Fruit fly (Drosophila melanogaster) whole organism, wandering third instar larva: ENCODE data around the gene nkd.

ENCODE experiments used
- Abd-B ChIP-seq: fragments of >200 bp; optimal IDR thresholded peaks from 2 replicates; lab custom pipeline; 2017; ENCODE audit warnings: missing biosample characterization, missing genetic modification characterization
- CG32264 ChIP-seq: fragments of 200-800 bp; sonication (Bioruptor generic); optimal IDR thresholded peaks from 2 replicates; lab custom pipeline; 2016; ENCODE audit warnings: missing biosample characterization, missing genetic modification characterization
- CG9705 ChIP-seq: fragments of 200-800 bp; sonication (Bioruptor generic); optimal IDR thresholded peaks from 2 replicates; lab custom pipeline; 2018; ENCODE audit warnings: missing biosample characterization, mild to moderate bottlenecking, missing genetic modification characterization
- CrebA ChIP-seq: fragments of 200-800 bp; sonication (Bioruptor generic); optimal IDR thresholded peaks from 2 replicates; lab custom pipeline; 2016; ENCODE audit warnings: missing biosample characterization, mild to moderate bottlenecking, missing genetic modification characterization, borderline replicate concordance
- Dif ChIP-seq: fragments of 200-275, 200-300 bp; sonication (Bioruptor generic); optimal IDR thresholded peaks from 2 replicates; lab custom pipeline; 2018; ENCODE audit warnings: missing biosample characterization, missing genetic modification characterization; ENCODE audit not compliant: partially characterized antibody
- HLH106 ChIP-seq: fragments of 200-800 bp; optimal IDR thresholded peaks from 3 replicates; lab custom pipeline; 2019; ENCODE audit warnings: missing biosample characterization, mild to moderate bottlenecking, missing genetic modification characterization, moderate library complexity
- Hnf4 ChIP-seq: fragments of 200-800 bp; sonication (Bioruptor generic); optimal IDR thresholded peaks from 2 replicates; lab custom pipeline; 2016; ENCODE audit warnings: missing biosample characterization, mild to moderate bottlenecking, missing genetic modification characterization
- Hr83 ChIP-seq: fragments of 200-300 bp; sonication (Bioruptor generic); optimal IDR thresholded peaks from 2 replicates; lab custom pipeline; 2016; ENCODE audit warnings: missing biosample characterization, mild to moderate bottlenecking, missing genetic modification characterization, moderate library complexity; ENCODE audit not compliant: poor library complexity, severe bottlenecking
- Jra ChIP-seq: sonication (Bioruptor generic); optimal IDR thresholded peaks from 2 replicates; lab custom pipeline; 2016; ENCODE audit warnings: missing biosample characterization, missing genetic modification characterization
- Mio ChIP-seq: sonication (Bioruptor generic); optimal IDR thresholded peaks from 2 replicates; lab custom pipeline; 2016; ENCODE audit warnings: missing biosample characterization, missing genetic modification characterization
- Myc ChIP-seq: fragments of >200 bp; optimal IDR thresholded peaks from 2 replicates; lab custom pipeline; 2017
- N ChIP-seq: fragments of >200 bp; optimal IDR thresholded peaks from 2 replicates; lab custom pipeline; 2018; ENCODE audit warnings: missing biosample characterization, missing external identifiers, missing genetic modification characterization
- OdsH ChIP-seq: fragments of 200-800 bp; sonication (Bioruptor generic); optimal IDR thresholded peaks from 2 replicates; lab custom pipeline; 2016; ENCODE audit warnings: missing biosample characterization, mild to moderate bottlenecking, missing genetic modification characterization
- Rel ChIP-seq, 2 experiments: fragments of 200-800 bp; sonication (Bioruptor generic) in 1 of 2; optimal IDR thresholded peaks; 2 replicates in 1 of 2; 3 replicates in 1 of 2; lab custom pipeline; 2016 to 2019; ENCODE audit warnings: mild to moderate bottlenecking in 2 of 2, missing biosample characterization in 2 of 2, missing genetic modification characterization in 2 of 2, moderate library complexity in 1 of 2
- Sp1 ChIP-seq: fragments of 200-800 bp; sonication (Bioruptor generic); optimal IDR thresholded peaks from 3 replicates; lab custom pipeline; 2019; ENCODE audit warnings: missing biosample characterization, mild to moderate bottlenecking, missing genetic modification characterization, moderate library complexity
- Vsx2 ChIP-seq: fragments of 200-300, 225-300 bp; sonication (Bioruptor generic); optimal IDR thresholded peaks from 2 replicates; lab custom pipeline; 2018; ENCODE audit warnings: missing biosample characterization, missing genetic modification characterization; ENCODE audit not compliant: partially characterized antibody
- br ChIP-seq: fragments of 200-800 bp; sonication (Bioruptor generic); optimal IDR thresholded peaks from 2 replicates; lab custom pipeline; 2016; ENCODE audit warnings: missing biosample characterization, missing genetic modification characterization
- brk ChIP-seq: fragments of 200-800 bp; sonication (Bioruptor generic); optimal IDR thresholded peaks from 2 replicates; lab custom pipeline; 2016; ENCODE audit warnings: missing biosample characterization, mild to moderate bottlenecking, missing genetic modification characterization
- dl ChIP-seq, 2 experiments: fragments of 175-275, 200-275 bp in 1 of 2; fragments of 200-275 bp in 1 of 2; sonication (Bioruptor generic); optimal IDR thresholded peaks; lab custom pipeline; 2018; ENCODE audit warnings: mild to moderate bottlenecking in 2 of 2, missing biosample characterization in 2 of 2, missing genetic modification characterization in 2 of 2, moderate library complexity in 2 of 2; ENCODE audit not compliant: partially characterized antibody in 2 of 2, insufficient read depth in 1 of 2
- dmrt93B ChIP-seq: fragments of 200-800 bp; sonication (Bioruptor generic); optimal IDR thresholded peaks from 2 replicates; lab custom pipeline; 2018; ENCODE audit warnings: missing biosample characterization, mild to moderate bottlenecking, missing genetic modification characterization
- dsf ChIP-seq: sonication (Bioruptor generic); optimal IDR thresholded peaks from 2 replicates; lab custom pipeline; 2016; ENCODE audit warnings: missing biosample characterization, missing genetic modification characterization, borderline replicate concordance
- ey ChIP-seq: fragments of 200-800 bp; sonication (Bioruptor generic); optimal IDR thresholded peaks from 2 replicates; lab custom pipeline; 2016; ENCODE audit warnings: missing biosample characterization, missing genetic modification characterization
- foxo ChIP-seq, 2 experiments: fragments of 200-800 bp; sonication (Bioruptor generic); optimal IDR thresholded peaks; 2 replicates in 1 of 2; 3 replicates in 1 of 2; lab custom pipeline; 2016 to 2017; ENCODE audit warnings: missing biosample characterization in 2 of 2, missing genetic modification characterization in 2 of 2
- fru ChIP-seq: fragments of 200-800 bp; sonication (Bioruptor generic); optimal IDR thresholded peaks from 3 replicates; lab custom pipeline; 2016; ENCODE audit warnings: missing biosample characterization, mild to moderate bottlenecking, missing genetic modification characterization
- h ChIP-seq: fragments of 200-800 bp; sonication (Bioruptor generic); optimal IDR thresholded peaks from 3 replicates; lab custom pipeline; 2016; ENCODE audit warnings: missing biosample characterization, mild to moderate bottlenecking, missing genetic modification characterization
- jim ChIP-seq: fragments of 175-275, 200-325 bp; sonication (Bioruptor generic); optimal IDR thresholded peaks from 2 replicates; lab custom pipeline; 2016; ENCODE audit warnings: missing biosample characterization, mild to moderate bottlenecking, missing genetic modification characterization
- pan ChIP-seq: fragments of >200 bp; optimal IDR thresholded peaks from 2 replicates; lab custom pipeline; 2017
- psq ChIP-seq: fragments of 200-800 bp; sonication (Bioruptor generic); optimal IDR thresholded peaks from 3 replicates; lab custom pipeline; 2017; ENCODE audit warnings: missing biosample characterization, mild to moderate bottlenecking, missing genetic modification characterization, moderate library complexity
- rgr ChIP-seq: fragments of 200-800 bp; sonication (Bioruptor generic); optimal IDR thresholded peaks from 3 replicates; lab custom pipeline; 2016; ENCODE audit warnings: missing biosample characterization, mild to moderate bottlenecking, missing genetic modification characterization
- sage ChIP-seq: fragments of 200-800 bp; sonication (Bioruptor generic); optimal IDR thresholded peaks from 2 replicates; lab custom pipeline; 2016; ENCODE audit warnings: missing biosample characterization, mild to moderate bottlenecking, missing genetic modification characterization
- sv ChIP-seq: fragments of 200-800 bp; sonication (Bioruptor generic); optimal IDR thresholded peaks from 3 replicates; lab custom pipeline; 2016; ENCODE audit warnings: missing biosample characterization, missing genetic modification characterization
- tai ChIP-seq: sonication (Bioruptor generic); optimal IDR thresholded peaks from 2 replicates; lab custom pipeline; 2016; ENCODE audit warnings: missing biosample characterization, missing genetic modification characterization
- woc ChIP-seq: sonication (Bioruptor generic); optimal IDR thresholded peaks from 2 replicates; lab custom pipeline; 2016; ENCODE audit warnings: missing biosample characterization, mild to moderate bottlenecking, missing genetic modification characterization

Gene nkd

DNA sequence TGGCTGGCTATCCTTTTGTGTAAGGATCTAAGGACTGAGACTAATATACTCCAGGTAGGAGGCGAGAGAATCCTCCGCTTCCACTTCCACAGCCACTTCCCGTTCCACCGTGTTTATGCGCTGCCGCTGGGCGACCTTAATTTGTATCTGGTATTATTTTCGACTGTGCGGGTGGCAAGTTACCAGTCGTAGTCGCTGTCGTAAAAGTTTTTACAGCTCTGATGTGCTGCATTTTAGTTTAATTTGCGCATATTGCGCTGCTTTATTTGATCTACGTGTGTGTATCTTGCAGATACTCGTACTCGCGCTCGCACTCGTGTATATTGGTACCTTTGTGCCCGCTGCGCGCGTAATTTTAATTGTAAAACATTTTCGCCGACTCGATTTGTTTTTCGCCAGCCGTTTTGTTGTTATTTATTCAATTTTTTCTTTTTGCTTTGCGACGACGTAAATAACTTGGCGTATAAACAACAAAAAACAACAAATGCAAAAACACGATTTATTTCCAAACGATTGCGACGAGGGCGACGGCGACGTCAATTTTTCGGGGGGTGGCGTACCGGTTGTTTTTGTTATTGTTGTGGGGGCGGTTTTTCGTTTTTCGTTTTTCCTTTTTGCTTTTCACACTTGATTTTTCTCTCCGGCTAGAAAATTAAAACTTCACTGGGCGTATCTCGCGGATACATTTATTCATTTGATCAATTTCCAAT is 505 bp downstream of the nkd start:
- TF ChIP-seq CG9705 (GFP tag; lab: Kevin White, UChicago), result peak; percentile 2
- TF ChIP-seq Sp1, result no peak

DNA sequence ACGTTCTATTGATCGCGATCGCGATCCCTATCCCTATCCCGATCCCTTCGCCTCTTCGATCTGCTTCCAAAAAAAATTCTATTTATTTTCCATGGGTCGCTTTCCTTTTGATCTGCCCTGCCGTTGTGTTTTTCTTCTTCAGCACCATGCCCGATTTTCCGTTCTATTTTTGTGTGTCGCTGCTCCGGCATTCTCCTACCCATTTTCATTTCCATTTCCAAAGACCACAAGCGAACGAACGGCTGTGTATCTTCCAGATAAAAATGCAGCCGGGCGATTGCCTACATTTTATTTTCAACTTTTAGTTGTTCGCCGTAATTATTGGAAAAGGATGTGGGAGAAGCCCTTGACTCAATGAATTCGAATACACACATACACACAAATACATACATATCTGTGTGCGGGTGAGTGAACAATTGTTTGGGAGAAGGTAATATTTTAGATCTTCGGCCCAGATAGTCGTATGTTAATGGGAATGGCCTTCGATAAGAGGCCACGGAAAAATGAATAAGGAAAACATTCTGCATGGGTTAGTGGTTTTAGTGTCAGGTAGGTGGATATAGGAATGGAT is 1.7 kb downstream of the nkd start:
- TF ChIP-seq Jra (GFP tag; lab: Kevin White, UChicago) (no peak), dl (GFP tag; optimal IDR thresholded peaks at IDR 0.05; lab: Kevin White, UChicago; ENCODE audit: insufficient read depth in 1 of 2, partially characterized antibody in 2 of 2) (no peak), HLH106 (no peak), brk (GFP tag; lab: Kevin White, UChicago) (no peak), Mio (no peak), br (GFP tag; lab: Kevin White, UChicago) (no peak), Hr83 (GFP tag; lab: Kevin White, UChicago) (no peak)

DNA sequence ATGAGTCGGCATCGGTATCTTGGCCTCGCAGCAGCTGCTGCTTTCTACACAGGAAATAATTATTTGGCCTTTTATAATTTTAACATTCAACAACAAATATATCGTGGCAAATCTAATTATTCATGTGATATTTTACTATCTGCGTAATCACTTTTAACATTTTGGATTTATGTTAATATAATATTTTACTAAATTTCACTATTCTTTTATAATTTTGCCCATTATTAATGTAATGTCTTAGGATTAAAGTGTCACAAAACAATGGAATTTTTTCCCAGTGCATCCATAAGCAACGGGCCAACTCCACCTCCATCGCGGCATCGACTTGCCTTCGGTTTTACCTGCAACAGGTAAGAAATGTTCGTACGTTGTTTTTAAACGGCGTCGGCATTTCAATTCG is 2.7 kb downstream of the nkd start:
- TF ChIP-seq sv (GFP tag; lab: Kevin White, UChicago) (no peak), br (GFP tag; lab: Kevin White, UChicago) (peak; percentile 72), Vsx2 (no peak), foxo (GFP tag; optimal IDR thresholded peaks at IDR 0.05; lab: Kevin White, UChicago) (peak in 1 of 2 experiments; percentile 92), Abd-B (GFP tag; lab: Kevin White, UChicago) (no peak), CG9705 (GFP tag; lab: Kevin White, UChicago) (peak; percentile 83), tai (GFP tag; lab: Kevin White, UChicago) (peak; percentile 47), HLH106 (peak; percentile 95), Jra (GFP tag; lab: Kevin White, UChicago) (peak; percentile 56), CrebA (GFP tag; lab: Kevin White, UChicago) (peak; percentile 17), sage (GFP tag; lab: Kevin White, UChicago) (peak; percentile 45), h (GFP tag; lab: Kevin White, UChicago) (peak; percentile 84), Mio (no peak), Rel (GFP tag; optimal IDR thresholded peaks at IDR 0.05; lab: Kevin White, UChicago) (no peak), Rel (tag; optimal IDR thresholded peaks at IDR 0.05; lab: Kevin White, UChicago) (peak; percentile 61), CG32264 (GFP tag; lab: Kevin White, UChicago) (peak; percentile 3), Dif (GFP tag; lab: Kevin White, UChicago) (no peak), pan (no peak), psq (peak; percentile 83), jim (GFP tag; lab: Kevin White, UChicago) (no peak), dmrt93B (GFP tag; lab: Kevin White, UChicago) (peak; percentile 86), woc (GFP tag; lab: Kevin White, UChicago) (peak; percentile 54), rgr (peak; percentile 86), dsf (GFP tag; lab: Kevin White, UChicago) (peak; percentile 7), fru (GFP tag; lab: Kevin White, UChicago) (peak; percentile 86), brk (GFP tag; lab: Kevin White, UChicago) (peak; percentile 29), N (GFP tag; lab: Kevin White, UChicago) (no peak), ey (GFP tag; lab: Kevin White, UChicago) (peak; percentile 74), Hnf4 (GFP tag; lab: Kevin White, UChicago) (peak; percentile 49), Sp1 (peak; percentile 96), OdsH (GFP tag; lab: Kevin White, UChicago) (peak; percentile 91), Myc (lab: Kevin White, UChicago) (no peak), dl (GFP tag; optimal IDR thresholded peaks at IDR 0.05; lab: Kevin White, UChicago; ENCODE audit: insufficient read depth in 1 of 2, partially characterized antibody in 2 of 2) (peak in 1 of 2 experiments; percentile 19)
- TF ChIP-seq, all 38 proteins: peak for 23
